Worm (Caenorhabditis elegans): ENCODE measurements around the gene str-39.

str-39 gene

DNA sequence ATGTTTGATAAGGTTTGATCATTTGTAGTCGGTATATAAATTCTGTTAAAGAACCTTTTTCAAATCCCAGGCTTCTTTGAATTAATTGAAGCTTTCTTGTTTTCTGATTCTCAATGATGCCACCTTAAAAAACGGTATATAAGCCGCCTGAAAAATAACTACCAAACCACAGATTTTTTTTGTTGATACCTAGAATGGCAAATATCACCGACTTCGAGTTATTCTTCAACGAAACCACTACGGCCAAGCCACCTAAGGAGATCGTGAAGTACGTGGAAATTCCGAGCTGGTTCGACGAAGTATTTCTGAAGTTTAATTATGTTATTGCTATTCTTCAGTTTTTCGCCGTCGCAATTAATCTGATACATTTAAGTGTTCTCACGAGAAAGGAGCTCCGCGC, 48.9 kb downstream of the str-39 start, which contains the start of gene srw-2:
TSS of gene srw-2 (plus strand) at position 62 of the 400 bp plus-strand sequence.
- TF ChIP-seq ref-2 (tag; optimal IDR thresholded peaks at IDR 0.05): no peak
- no peak for TF ChIP-seq unc-86 (tag; optimal IDR thresholded peaks at IDR 0.05)
- no peak for TF ChIP-seq tbx-7 (tag; optimal IDR thresholded peaks at IDR 0.05)
- TF ChIP-seq ceh-22 (tag; optimal IDR thresholded peaks at IDR 0.05): no peak
- TF ChIP-seq elt-4 (tag; optimal IDR thresholded peaks at IDR 0.05): no peak
- no peak for TF ChIP-seq ceh-24 (tag; optimal IDR thresholded peaks at IDR 0.05)
- no peak for TF ChIP-seq unc-42 (tag; optimal IDR thresholded peaks at IDR 0.05)
- no peak for TF ChIP-seq F13H6.1 (tag; optimal IDR thresholded peaks at IDR 0.05)
- no peak for TF ChIP-seq sdc-2 (tag; optimal IDR thresholded peaks at IDR 0.05)
- no peak for TF ChIP-seq syd-9 (tag; optimal IDR thresholded peaks at IDR 0.05)
- TF ChIP-seq fkh-6 (tag; optimal IDR thresholded peaks at IDR 0.05): no peak
- TF ChIP-seq ceh-45 (GFP tag; IDR thresholded peaks at IDR 0.05): no peak
- no peak for TF ChIP-seq ceh-31 (tag; optimal IDR thresholded peaks at IDR 0.05)
- TF ChIP-seq hlh-6 (tag; optimal IDR thresholded peaks at IDR 0.05): no peak
- no peak for TF ChIP-seq pqm-1 (tag; optimal IDR thresholded peaks at IDR 0.05)
- no peak for TF ChIP-seq ahr-1 (tag; optimal IDR thresholded peaks at IDR 0.05)
- TF ChIP-seq ceh-14 (tag; optimal IDR thresholded peaks at IDR 0.05): no peak
- TF ChIP-seq pag-3 (tag; optimal IDR thresholded peaks at IDR 0.05; ENCODE audit: borderline replicate concordance): no peak
